Fruit fly (Drosophila melanogaster): ENCODE measurements around the gene Cox10.

The Cox10 gene

dm6 chr2L:10298306-10298705 lies 33.0 kb upstream of the Cox10 start (continued):
- TF ChIP-seq fu2 (GFP tag; optimal IDR thresholded peaks at IDR 0.05) (no peak), nerfin-1 (tag; optimal IDR thresholded peaks at IDR 0.05) (peak; percentile 31), CG7839 (tag; optimal IDR thresholded peaks at IDR 0.05) (peak; percentile 24), btn (GFP tag; optimal IDR thresholded peaks at IDR 0.05) (no peak), dm (GFP tag; optimal IDR thresholded peaks at IDR 0.05) (no peak), CG1792 (GFP tag; optimal IDR thresholded peaks at IDR 0.05) (no peak), CG6854 (GFP tag; optimal IDR thresholded peaks at IDR 0.05) (no peak), dan (GFP tag; IDR thresholded peaks at IDR 0.05) (no peak), CG32532 (GFP tag; IDR thresholded peaks at IDR 0.05) (no peak), Rx (GFP tag; IDR thresholded peaks at IDR 0.05) (no peak), CG8944 (GFP tag; optimal IDR thresholded peaks at IDR 0.05) (no peak), pan (optimal IDR thresholded peaks at IDR 0.05) (no peak), pan (GFP tag; optimal IDR thresholded peaks at IDR 0.05 in 1 of 2, IDR thresholded peaks at IDR 0.05 in 1 of 2) (no peak), CG15073 (GFP tag; optimal IDR thresholded peaks at IDR 0.05) (no peak), pnt (GFP tag; optimal IDR thresholded peaks at IDR 0.05) (no peak), ATbp (GFP tag; optimal IDR thresholded peaks at IDR 0.05) (no peak), nerfin-2 (GFP tag; IDR thresholded peaks at IDR 0.05; ENCODE audit: partially characterized antibody) (peak; percentile 65; the same call in 1 of the 2 replicates), Myb (GFP tag; optimal IDR thresholded peaks at IDR 0.05) (peak; percentile 62), E2f2 (GFP tag; IDR thresholded peaks at IDR 0.05) (0 out of 2 replicates have a peak, but pooled peaks have one; percentile 45), grn (GFP tag; optimal IDR thresholded peaks at IDR 0.05) (no peak), unpg (GFP tag; optimal IDR thresholded peaks at IDR 0.05) (no peak), CG5953 (GFP tag; IDR thresholded peaks at IDR 0.05) (no peak), CG18011 (GFP tag; optimal IDR thresholded peaks at IDR 0.05) (peak; percentile 97), vvl (GFP tag; IDR thresholded peaks at IDR 0.05) (no peak), ham (GFP tag; IDR thresholded peaks at IDR 0.05) (no peak), cas (GFP tag; IDR thresholded peaks at IDR 0.05) (no peak), CG10462 (GFP tag; optimal IDR thresholded peaks at IDR 0.05) (peak; percentile 29), lbe (GFP tag; optimal IDR thresholded peaks at IDR 0.05) (no peak), MESR4 (GFP tag; optimal IDR thresholded peaks at IDR 0.05) (peak; percentile 25), CG18599 (GFP tag; optimal IDR thresholded peaks at IDR 0.05) (no peak), CG14667 (GFP tag; IDR thresholded peaks at IDR 0.05) (no peak), CG4328 (GFP tag; optimal IDR thresholded peaks at IDR 0.05) (no peak), CG34224 (GFP tag; IDR thresholded peaks at IDR 0.05; ENCODE audit: partially characterized antibody) (peak; percentile 57; the same call in 1 of the 3 replicates), CG1024 (GFP tag; IDR thresholded peaks at IDR 0.05) (no peak), jumu (GFP tag; optimal IDR thresholded peaks at IDR 0.05) (peak; percentile 26), dmrt11E (tag; optimal IDR thresholded peaks at IDR 0.05) (no peak), CG12155 (GFP tag; optimal IDR thresholded peaks at IDR 0.05) (peak; percentile 91), Hr3 (GFP tag; optimal IDR thresholded peaks at IDR 0.05) (no peak), tna (GFP tag; IDR thresholded peaks at IDR 0.05; ENCODE audit: partially characterized antibody) (peak; percentile 60), emc (GFP tag; optimal IDR thresholded peaks at IDR 0.05) (no peak), knrl (GFP tag; IDR thresholded peaks at IDR 0.05; ENCODE audit: partially characterized antibody) (no peak), CG30403 (GFP tag; optimal IDR thresholded peaks at IDR 0.05) (no peak), fd3F (GFP tag; optimal IDR thresholded peaks at IDR 0.05) (no peak), CG8290 (GFP tag; optimal IDR thresholded peaks at IDR 0.05) (peak; percentile 98), CG8290 (tag; optimal IDR thresholded peaks at IDR 0.05) (peak; percentile 87 to 91), stwl (tag; optimal IDR thresholded peaks at IDR 0.05) (peak; percentile 92), CG31441 (GFP tag; IDR thresholded peaks at IDR 0.05) (no peak), ara (GFP tag; IDR thresholded peaks at IDR 0.05) (no peak), CG6254 (GFP tag; optimal IDR thresholded peaks at IDR 0.05) (no peak), Eip74EF (GFP tag; optimal IDR thresholded peaks at IDR 0.05) (peak in 1 of 2 experiments; percentile 79), gsb (GFP tag; IDR thresholded peaks at IDR 0.05) (no peak), twi (tag; optimal IDR thresholded peaks at IDR 0.05) (peak; percentile 8)

All from whole organism, embryonic.